Worm (Caenorhabditis elegans): ENCODE results near the gene Y68A4B.3.

DNA sequence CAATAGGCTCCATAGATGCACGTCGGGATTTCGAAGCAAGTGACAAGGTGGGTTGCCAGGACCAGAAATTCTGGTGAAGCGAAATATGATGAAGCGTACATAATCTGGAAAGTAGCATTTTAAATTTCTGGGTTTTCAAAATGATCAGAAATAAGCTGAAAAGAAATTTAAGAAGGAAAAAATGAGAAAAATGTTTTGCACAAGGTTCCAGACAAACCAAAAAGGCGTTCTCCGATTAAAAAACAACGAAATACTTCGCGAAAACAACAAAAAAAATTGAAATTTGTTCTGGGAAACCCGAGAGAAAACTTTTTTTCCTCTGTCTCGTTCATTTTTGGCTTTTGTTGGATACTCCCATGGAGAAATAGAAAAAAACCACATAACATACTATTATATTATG, 19.1 kb downstream of the Y68A4B.3 start, which contains the start of gene srh-252:
- TF ChIP-seq mdl-1 (tag; optimal IDR thresholded peaks at IDR 0.05) = no peak
- TF ChIP-seq snpc-4 (tag; optimal IDR thresholded peaks at IDR 0.05) = no peak
- TF ChIP-seq C34F6.9 (tag; optimal IDR thresholded peaks at IDR 0.05) = no peak
- TF ChIP-seq ceh-82 (tag; optimal IDR thresholded peaks at IDR 0.05) = no peak
- no peak for TF ChIP-seq ztf-1 (GFP tag; conservative IDR thresholded peaks at IDR 0.05)
- TF ChIP-seq aly-2 (tag; optimal IDR thresholded peaks at IDR 0.05) = no peak
- TF ChIP-seq nhr-77 (tag; optimal IDR thresholded peaks at IDR 0.05) = no peak
- TF ChIP-seq nhr-6 (tag; optimal IDR thresholded peaks at IDR 0.05) = no peak
